Worm (Caenorhabditis elegans) whole organism, late embryonic: ENCODE measurements around the gene sorf-1.

Experiments
- C08G9.2 ChIP-seq: sonication (generic microtip); optimal IDR thresholded peaks from 2 replicates; lab custom pipeline; 2016; ENCODE audit warnings: mild to moderate bottlenecking, missing genetic modification characterization, moderate library complexity, missing compliant biosample characterization
- C38D4.7 ChIP-seq: fragments of 200-800 bp; sonication (Bioruptor generic); optimal IDR thresholded peaks from 2 replicates; lab custom pipeline; 2018; ENCODE audit warnings: mild to moderate bottlenecking, missing genetic modification characterization, moderate library complexity, missing compliant biosample characterization
- F13H6.1 ChIP-seq: sonication (generic microtip); optimal IDR thresholded peaks from 2 replicates; lab custom pipeline; 2016; ENCODE audit warnings: missing genetic modification characterization, missing compliant biosample characterization
- T23F11.4 ChIP-seq: fragments of 200-800 bp; sonication (Bioruptor generic); optimal IDR thresholded peaks from 2 replicates; lab custom pipeline; 2018; ENCODE audit warnings: mild to moderate bottlenecking, missing genetic modification characterization, missing compliant biosample characterization
- Y22D7AL.16 ChIP-seq: sonication (generic microtip); optimal IDR thresholded peaks from 2 replicates; lab custom pipeline; 2016; ENCODE audit warnings: missing genetic modification characterization, missing compliant biosample characterization
- ahr-1 ChIP-seq: sonication (generic microtip); optimal IDR thresholded peaks from 2 replicates; lab custom pipeline; 2016; ENCODE audit warnings: missing genetic modification characterization, missing compliant biosample characterization
- ama-1 ChIP-seq: fragments of 150-350 bp; optimal IDR thresholded peaks from 2 replicates; lab custom pipeline; 2014
- ceh-14 ChIP-seq: sonication (generic microtip); optimal IDR thresholded peaks from 2 replicates; lab custom pipeline; 2016; ENCODE audit warnings: missing genotype, missing genetic modification characterization, missing compliant biosample characterization
- ceh-18 ChIP-seq: sonication (generic microtip); optimal IDR thresholded peaks from 2 replicates; lab custom pipeline; 2016; ENCODE audit warnings: missing genetic modification characterization, missing compliant biosample characterization
- ceh-19 ChIP-seq: fragments of 200-800 bp; sonication (Bioruptor generic); optimal IDR thresholded peaks from 2 replicates; lab custom pipeline; 2018; ENCODE audit warnings: mild to moderate bottlenecking, missing genetic modification characterization, missing compliant biosample characterization
- ceh-2 ChIP-seq: sonication (generic microtip); optimal IDR thresholded peaks from 2 replicates; lab custom pipeline; 2016; ENCODE audit warnings: missing genotype, missing genetic modification characterization, missing compliant biosample characterization
- ceh-22 ChIP-seq: sonication (generic microtip); optimal IDR thresholded peaks from 2 replicates; lab custom pipeline; 2017; ENCODE audit warnings: missing biosample characterization, missing genetic modification characterization
- ceh-24 ChIP-seq: sonication (generic microtip); optimal IDR thresholded peaks from 2 replicates; lab custom pipeline; 2016; ENCODE audit warnings: mild to moderate bottlenecking, missing genetic modification characterization, missing compliant biosample characterization
- ceh-30 ChIP-seq: fragments of 150-350 bp; optimal IDR thresholded peaks from 2 replicates; lab custom pipeline; 2014; ENCODE audit warnings: missing biosample characterization, missing genetic modification characterization
- ceh-31 ChIP-seq: sonication (generic microtip); optimal IDR thresholded peaks from 2 replicates; lab custom pipeline; 2016; ENCODE audit warnings: missing genetic modification characterization, missing compliant biosample characterization
- ceh-48 ChIP-seq: sonication (generic microtip); optimal IDR thresholded peaks from 2 replicates; lab custom pipeline; 2016; ENCODE audit warnings: missing genetic modification characterization, inconsistent platforms, missing compliant biosample characterization
- dmd-4 ChIP-seq: sonication (generic microtip); optimal IDR thresholded peaks from 2 replicates; lab custom pipeline; 2016; ENCODE audit warnings: borderline replicate concordance, missing genetic modification characterization, missing compliant biosample characterization
- dve-1 ChIP-seq: sonication (generic microtip); optimal IDR thresholded peaks from 2 replicates; lab custom pipeline; 2017; ENCODE audit warnings: antibody characterized with exemption, mild to moderate bottlenecking, missing genetic modification characterization, missing compliant biosample characterization
- elt-2 ChIP-seq: sonication (generic microtip); optimal IDR thresholded peaks from 2 replicates; lab custom pipeline; 2016; ENCODE audit warnings: missing genetic modification reagents, missing genetic modification characterization, missing compliant biosample characterization
- elt-4 ChIP-seq: sonication (generic microtip); optimal IDR thresholded peaks from 2 replicates; lab custom pipeline; 2016; ENCODE audit warnings: missing genetic modification characterization, missing compliant biosample characterization
- ets-4 ChIP-seq: sonication (generic microtip); optimal IDR thresholded peaks from 2 replicates; lab custom pipeline; 2016; ENCODE audit warnings: missing genetic modification characterization, missing compliant biosample characterization
- eyg-1 ChIP-seq: sonication (generic microtip); optimal IDR thresholded peaks from 2 replicates; lab custom pipeline; 2016; ENCODE audit warnings: missing genotype, missing genetic modification characterization, missing compliant biosample characterization
- fax-1 ChIP-seq: sonication (generic microtip); optimal IDR thresholded peaks from 2 replicates; lab custom pipeline; 2016; ENCODE audit warnings: missing genotype, missing genetic modification characterization, missing compliant biosample characterization
- fkh-10 ChIP-seq: fragments of 150-350 bp; optimal IDR thresholded peaks from 2 replicates; lab custom pipeline; 2014; ENCODE audit warnings: missing biosample characterization, missing genetic modification reagents, missing genetic modification characterization
- fkh-6 ChIP-seq: sonication (generic microtip); optimal IDR thresholded peaks from 2 replicates; lab custom pipeline; 2016; ENCODE audit warnings: missing genetic modification characterization, missing compliant biosample characterization
- hlh-13 ChIP-seq: fragments of 200-800 bp; sonication (Bioruptor generic); optimal IDR thresholded peaks from 2 replicates; lab custom pipeline; 2018; ENCODE audit warnings: mild to moderate bottlenecking, missing genetic modification characterization, missing compliant biosample characterization
- hlh-6 ChIP-seq: sonication (generic microtip); optimal IDR thresholded peaks from 2 replicates; lab custom pipeline; 2016; ENCODE audit warnings: missing genotype, missing genetic modification characterization, missing compliant biosample characterization
- hlh-8 ChIP-seq: sonication (generic microtip); optimal IDR thresholded peaks from 2 replicates; lab custom pipeline; 2016; ENCODE audit warnings: missing genotype, missing genetic modification characterization, missing compliant biosample characterization
- lin-11 ChIP-seq: fragments of 200-800 bp; sonication (Bioruptor generic); optimal IDR thresholded peaks from 2 replicates; lab custom pipeline; 2018; ENCODE audit warnings: mild to moderate bottlenecking, missing genetic modification characterization, missing compliant biosample characterization
- madf-2 ChIP-seq: sonication (generic microtip); optimal IDR thresholded peaks from 2 replicates; lab custom pipeline; 2017; ENCODE audit warnings: missing genetic modification characterization, missing compliant biosample characterization
- mec-3 ChIP-seq: sonication (generic microtip); optimal IDR thresholded peaks from 2 replicates; lab custom pipeline; 2016; ENCODE audit warnings: borderline replicate concordance, missing genetic modification characterization, missing compliant biosample characterization
- nhr-11 ChIP-seq: fragments of 150-350 bp; optimal IDR thresholded peaks from 2 replicates; lab custom pipeline; 2014; ENCODE audit warnings: missing biosample characterization, missing genetic modification characterization
- nhr-232 ChIP-seq: sonication (generic microtip); optimal IDR thresholded peaks from 2 replicates; lab custom pipeline; 2016; ENCODE audit warnings: missing genetic modification characterization, missing compliant biosample characterization
- odd-2 ChIP-seq: sonication (generic microtip); optimal IDR thresholded peaks from 2 replicates; lab custom pipeline; 2017; ENCODE audit warnings: antibody characterized with exemption, mild to moderate bottlenecking, missing genetic modification characterization, missing compliant biosample characterization
- pag-3 ChIP-seq: sonication (generic microtip); optimal IDR thresholded peaks from 2 replicates; lab custom pipeline; 2016; ENCODE audit warnings: missing compliant biosample characterization, missing genetic modification characterization, borderline replicate concordance
- pat-9 ChIP-seq: fragments of 200-800 bp; sonication (Bioruptor generic); optimal IDR thresholded peaks from 2 replicates; lab custom pipeline; 2018; ENCODE audit warnings: mild to moderate bottlenecking, missing genetic modification characterization, moderate library complexity, missing compliant biosample characterization
- pha-2 ChIP-seq: sonication (generic microtip); optimal IDR thresholded peaks from 2 replicates; lab custom pipeline; 2017; ENCODE audit warnings: mild to moderate bottlenecking, missing genetic modification characterization, missing compliant biosample characterization
- pha-4 ChIP-seq: fragments of 150-350 bp; optimal IDR thresholded peaks from 2 replicates; lab custom pipeline; 2018; ENCODE audit warnings: missing biosample characterization, missing genetic modification reagents, missing genetic modification characterization
- pqm-1 ChIP-seq: sonication (generic microtip); optimal IDR thresholded peaks from 2 replicates; lab custom pipeline; 2016; ENCODE audit warnings: missing genetic modification characterization, missing compliant biosample characterization
- pros-1 ChIP-seq: fragments of 150-350 bp; optimal IDR thresholded peaks from 2 replicates; lab custom pipeline; 2014; ENCODE audit warnings: missing biosample characterization, missing genetic modification reagents, missing genetic modification characterization
- ref-2 ChIP-seq: sonication (generic microtip); optimal IDR thresholded peaks from 2 replicates; lab custom pipeline; 2016; ENCODE audit warnings: missing genetic modification characterization, missing compliant biosample characterization
- sox-2 ChIP-seq: fragments of 200-800 bp; sonication (Bioruptor generic); IDR thresholded peaks from 2 replicates; pipeline ENCODE4 v1.3.6; 2022; ENCODE audit warnings: missing genetic modification reagents, missing genetic modification characterization, missing compliant biosample characterization
- sox-4 ChIP-seq: sonication (generic microtip); optimal IDR thresholded peaks from 2 replicates; lab custom pipeline; 2017; ENCODE audit warnings: mild to moderate bottlenecking, missing genetic modification characterization, inconsistent platforms, missing compliant biosample characterization
- syd-9 ChIP-seq: sonication (generic microtip); optimal IDR thresholded peaks from 2 replicates; lab custom pipeline; 2016; ENCODE audit warnings: mild to moderate bottlenecking, missing genetic modification characterization, moderate library complexity, missing compliant biosample characterization
- tbx-7 ChIP-seq: sonication (generic microtip); optimal IDR thresholded peaks from 2 replicates; lab custom pipeline; 2016; ENCODE audit warnings: missing genotype, missing genetic modification characterization, missing compliant biosample characterization
- ttx-3 ChIP-seq: sonication (generic microtip); optimal IDR thresholded peaks from 2 replicates; lab custom pipeline; 2016; ENCODE audit warnings: missing genetic modification reagents, missing genetic modification characterization, missing compliant biosample characterization
- unc-3 ChIP-seq, 2 experiments: fragments of 200-800 bp in 1 of 2; sonication (Bioruptor generic) in 1 of 2; sonication (generic microtip) in 1 of 2; conservative IDR thresholded peaks in 1 of 2; optimal IDR thresholded peaks in 1 of 2; 2 replicates each; pipeline versions ENCODE4 v1.3.6 to Lab custom; 2016 to 2022; ENCODE audit warnings: missing compliant biosample characterization in 2 of 2, missing genetic modification characterization in 2 of 2, missing genetic modification reagents in 1 of 2
- unc-42 ChIP-seq: sonication (generic microtip); optimal IDR thresholded peaks from 2 replicates; lab custom pipeline; 2016; ENCODE audit warnings: missing genotype, missing genetic modification characterization, missing compliant biosample characterization
- unc-55 ChIP-seq: sonication (generic microtip); optimal IDR thresholded peaks from 2 replicates; lab custom pipeline; 2017; ENCODE audit warnings: missing biosample characterization, missing genetic modification reagents, missing genetic modification characterization
- unc-86 ChIP-seq: sonication (generic microtip); optimal IDR thresholded peaks from 2 replicates; lab custom pipeline; 2016; ENCODE audit warnings: missing genetic modification characterization, missing compliant biosample characterization
- zip-5 ChIP-seq: sonication (generic microtip); optimal IDR thresholded peaks from 2 replicates; lab custom pipeline; 2016; ENCODE audit warnings: missing genetic modification characterization, missing compliant biosample characterization

Gene sorf-1

ce11 chrX:3350306-3350705 lies 28.7 kb downstream of the sorf-1 start, which contains the start of gene nspg-4:
Gene nspg-4, minus strand, starts transcription at chrX:3350406.
- TF ChIP-seq ceh-48 (tag; lab: Kevin White, UChicago) (no peak), ceh-19 (GFP tag; lab: Kevin White, UChicago) (no peak), dmd-4 (no peak), elt-2 (tag; lab: Kevin White, UChicago) (no peak)

ce11 chrX:3347904-3348441 lies 31.1 kb downstream of the sorf-1 start, which contains the start of gene ZK816.3:
Gene ZK816.3, plus strand, starts transcription at chrX:3348391.
- TF ChIP-seq ama-1 (lab: Kevin White, UChicago) (no peak), eyg-1 (tag; lab: Kevin White, UChicago) (peak; percentile 30), fax-1 (tag; lab: Kevin White, UChicago) (peak; percentile 35), hlh-6 (tag; lab: Kevin White, UChicago) (peak; percentile 79), pros-1 (tag; lab: Kevin White, UChicago) (no peak), C08G9.2 (tag; lab: Kevin White, UChicago) (peak; percentile 43), ceh-30 (tag; lab: Kevin White, UChicago) (no peak), nhr-11 (tag; lab: Kevin White, UChicago) (no peak), ceh-14 (peak; percentile 4), unc-3 (GFP tag; conservative IDR thresholded peaks at IDR 0.05; lab: Robert Waterston, UW) (peak; percentile 46; the same call in 1 of the 2 replicates), unc-3 (tag; optimal IDR thresholded peaks at IDR 0.05; lab: Kevin White, UChicago) (no peak), fkh-10 (GFP tag; lab: Kevin White, UChicago) (no peak), ets-4 (tag; lab: Kevin White, UChicago) (no peak), ceh-24 (tag; lab: Kevin White, UChicago) (no peak), dve-1 (tag; lab: Kevin White, UChicago) (peak; percentile 15), nhr-232 (tag; lab: Kevin White, UChicago) (peak; percentile 74), tbx-7 (tag; lab: Kevin White, UChicago) (peak; percentile 12), ceh-31 (tag; lab: Kevin White, UChicago) (peak; percentile 36), zip-5 (tag; lab: Kevin White, UChicago) (no peak), unc-42 (no peak), elt-4 (no peak), ceh-18 (tag; lab: Kevin White, UChicago) (no peak), pag-3 (tag; lab: Kevin White, UChicago) (no peak), hlh-13 (GFP tag; lab: Kevin White, UChicago) (no peak), pat-9 (tag; lab: Kevin White, UChicago) (peak; percentile 71), unc-86 (tag; lab: Kevin White, UChicago) (peak; percentile 31), madf-2 (tag; lab: Kevin White, UChicago) (peak; percentile 32), elt-2 (tag; lab: Kevin White, UChicago) (peak; percentile 78), odd-2 (tag; lab: Kevin White, UChicago) (no peak), pha-4 (tag; lab: Kevin White, UChicago) (no peak), ahr-1 (tag; lab: Kevin White, UChicago) (no peak), ttx-3 (tag; lab: Kevin White, UChicago) (peak; percentile 32), mec-3 (tag; lab: Kevin White, UChicago) (no peak), fkh-6 (tag; lab: Kevin White, UChicago) (peak; percentile 69), pqm-1 (no peak), hlh-8 (tag; lab: Kevin White, UChicago) (peak; percentile 23), C38D4.7 (GFP tag; lab: Kevin White, UChicago) (peak; percentile 35), sox-2 (GFP tag; lab: Robert Waterston, UW) (peak; percentile 77), T23F11.4 (GFP tag; lab: Kevin White, UChicago) (no peak), ceh-2 (tag; lab: Kevin White, UChicago) (peak; percentile 28), syd-9 (tag; lab: Kevin White, UChicago) (no peak), Y22D7AL.16 (peak; percentile 37), sox-4 (tag; lab: Kevin White, UChicago) (peak; percentile 61), pha-2 (tag; lab: Kevin White, UChicago) (peak; percentile 50), lin-11 (tag; lab: Kevin White, UChicago) (peak; percentile 43), unc-55 (GFP tag; lab: Kevin White, UChicago) (no peak), ceh-22 (tag; lab: Kevin White, UChicago) (no peak), ref-2 (tag; lab: Kevin White, UChicago) (no peak), F13H6.1 (no peak)
